Worm (Caenorhabditis elegans) whole organism, early embryonic: ENCODE data around the gene D2023.1.

Experiments used
- B0310.2 ChIP-seq: sonication (generic microtip); optimal IDR thresholded peaks from 2 replicates; lab custom pipeline; 2016; ENCODE audit warnings: mild to moderate bottlenecking, missing genetic modification characterization, missing compliant biosample characterization
- F13C5.2 ChIP-seq: sonication (generic microtip); optimal IDR thresholded peaks from 2 replicates; lab custom pipeline; 2017; ENCODE audit warnings: mild to moderate bottlenecking, missing genetic modification characterization, inconsistent platforms, missing compliant biosample characterization
- aly-1 ChIP-seq: sonication (generic microtip); optimal IDR thresholded peaks from 2 replicates; lab custom pipeline; 2016; ENCODE audit warnings: missing genetic modification characterization, missing compliant biosample characterization
- ama-1 ChIP-seq: fragments of 150-350 bp; optimal IDR thresholded peaks from 2 replicates; lab custom pipeline; 2014
- ceh-13 ChIP-seq: fragments of 200-800 bp; sonication (Bioruptor generic); optimal IDR thresholded peaks from 2 replicates; lab custom pipeline; 2018; ENCODE audit warnings: mild to moderate bottlenecking, missing genetic modification characterization, missing compliant biosample characterization
- ceh-36 ChIP-seq: sonication (generic microtip); optimal IDR thresholded peaks from 2 replicates; lab custom pipeline; 2016; ENCODE audit warnings: missing genetic modification characterization, inconsistent platforms, missing compliant biosample characterization
- ets-7 ChIP-seq: sonication (generic microtip); optimal IDR thresholded peaks from 2 replicates; lab custom pipeline; 2016; ENCODE audit warnings: missing genotype, missing genetic modification characterization, missing compliant biosample characterization
- flt-1 ChIP-seq: fragments of 200-800 bp; sonication (Bioruptor generic); IDR thresholded peaks from 2 replicates; pipeline ENCODE4 v1.3.6; 2022; ENCODE audit warnings: missing genetic modification characterization, missing compliant biosample characterization
- hmbx-1 ChIP-seq: sonication (generic microtip); optimal IDR thresholded peaks from 2 replicates; lab custom pipeline; 2016; ENCODE audit warnings: mild to moderate bottlenecking, missing genetic modification characterization, missing compliant biosample characterization
- hmg-4 ChIP-seq: fragments of 200-800 bp; sonication (Bioruptor generic); optimal IDR thresholded peaks from 2 replicates; lab custom pipeline; 2018; ENCODE audit warnings: mild to moderate bottlenecking, missing genetic modification characterization, missing compliant biosample characterization
- hnd-1 ChIP-seq: sonication (generic microtip); optimal IDR thresholded peaks from 2 replicates; lab custom pipeline; 2016; ENCODE audit warnings: missing genetic modification characterization, missing compliant biosample characterization
- pes-1 ChIP-seq: fragments of 200-800 bp; sonication (Bioruptor generic); IDR thresholded peaks from 2 replicates; pipeline ENCODE4 v1.3.6; 2022; ENCODE audit warnings: missing genetic modification reagents, missing genetic modification characterization, missing compliant biosample characterization
- scrt-1 ChIP-seq: fragments of 200-800 bp; sonication (Bioruptor generic); IDR thresholded peaks from 2 replicates; pipeline ENCODE4 v1.3.6; 2022; ENCODE audit warnings: missing genetic modification characterization, missing compliant biosample characterization
- sea-1 ChIP-seq: fragments of 200-800 bp; sonication (Bioruptor generic); conservative IDR thresholded peaks from 2 replicates; pipeline ENCODE4 v1.3.6; 2022; ENCODE audit warnings: missing genetic modification characterization, missing compliant biosample characterization
- tbx-11 ChIP-seq: fragments of 200-800 bp; sonication (Bioruptor generic); IDR thresholded peaks from 2 replicates; pipeline ENCODE4 v1.3.6; 2022; ENCODE audit warnings: missing genetic modification characterization, missing compliant biosample characterization
- tbx-37 ChIP-seq: fragments of 200-800 bp; sonication (Bioruptor generic); conservative IDR thresholded peaks from 2 replicates; pipeline ENCODE4 v1.3.6; 2022; ENCODE audit warnings: missing genetic modification reagents, missing genetic modification characterization, missing compliant biosample characterization
- tra-4 ChIP-seq: sonication (generic microtip); optimal IDR thresholded peaks from 2 replicates; lab custom pipeline; 2017; ENCODE audit warnings: missing genetic modification characterization, missing compliant biosample characterization

The D2023.1 gene

ce11 chrV:11815566-11815965 is 26.2 kb downstream of the D2023.1 start:
- no peak for TF ChIP-seq hmbx-1 (tag; lab: Kevin White, UChicago)
- no peak for TF ChIP-seq ceh-13
- TF ChIP-seq B0310.2 (tag; lab: Kevin White, UChicago), result no peak
- TF ChIP-seq tra-4 (tag; lab: Kevin White, UChicago), result no peak
- TF ChIP-seq scrt-1 (GFP tag; lab: Robert Waterston, UW), result no peak
- no peak for TF ChIP-seq ets-7 (tag; lab: Kevin White, UChicago)
- TF ChIP-seq ama-1 (lab: Kevin White, UChicago), result no peak
- TF ChIP-seq sea-1 (GFP tag; lab: Robert Waterston, UW), result no peak
- TF ChIP-seq tbx-11 (GFP tag; lab: Robert Waterston, UW), result no peak
- TF ChIP-seq tbx-37, result no peak
- TF ChIP-seq ceh-36 (tag; lab: Kevin White, UChicago), result no peak
- no peak for TF ChIP-seq hnd-1 (tag; lab: Kevin White, UChicago)
- TF ChIP-seq flt-1 (GFP tag; lab: Robert Waterston, UW), result no peak
- no peak for TF ChIP-seq aly-1 (tag; lab: Kevin White, UChicago)
- TF ChIP-seq F13C5.2 (tag; lab: Kevin White, UChicago), result no peak
- TF ChIP-seq hmg-4 (GFP tag; lab: Kevin White, UChicago), result no peak

- TF ChIP-seq ets-7 (tag; lab: Kevin White, UChicago) (no peak), ama-1 (lab: Kevin White, UChicago) (no peak), ceh-13 (no peak), B0310.2 (tag; lab: Kevin White, UChicago) (no peak), tbx-37 (no peak), hmg-4 (GFP tag; lab: Kevin White, UChicago) (no peak), ceh-36 (tag; lab: Kevin White, UChicago) (no peak), tbx-11 (GFP tag; lab: Robert Waterston, UW) (no peak), pes-1 (no peak), hmbx-1 (tag; lab: Kevin White, UChicago) (no peak), hnd-1 (tag; lab: Kevin White, UChicago) (no peak), aly-1 (tag; lab: Kevin White, UChicago) (no peak), flt-1 (GFP tag; lab: Robert Waterston, UW) (no peak), scrt-1 (GFP tag; lab: Robert Waterston, UW) (no peak), tra-4 (tag; lab: Kevin White, UChicago) (no peak), sea-1 (GFP tag; lab: Robert Waterston, UW) (no peak), F13C5.2 (tag; lab: Kevin White, UChicago) (no peak)
Observed at ce11 chrV:11817263-11817726, 27.9 kb downstream of the D2023.1 start.

- no peak for TF ChIP-seq hmg-4 (GFP tag; lab: Kevin White, UChicago)
- TF ChIP-seq pes-1, result no peak
- TF ChIP-seq B0310.2 (tag; lab: Kevin White, UChicago), result no peak
- no peak for TF ChIP-seq ama-1 (lab: Kevin White, UChicago)
- TF ChIP-seq tbx-11 (GFP tag; lab: Robert Waterston, UW), result no peak
- no peak for TF ChIP-seq scrt-1 (GFP tag; lab: Robert Waterston, UW)
- no peak for TF ChIP-seq aly-1 (tag; lab: Kevin White, UChicago)
- no peak for TF ChIP-seq sea-1 (GFP tag; lab: Robert Waterston, UW)
- TF ChIP-seq flt-1 (GFP tag; lab: Robert Waterston, UW), result no peak
- TF ChIP-seq hmbx-1 (tag; lab: Kevin White, UChicago), result no peak
- TF ChIP-seq tra-4 (tag; lab: Kevin White, UChicago), result no peak
- TF ChIP-seq ceh-36 (tag; lab: Kevin White, UChicago), result no peak
Observed at ce11 chrV:11818064-11818463, 28.7 kb downstream of the D2023.1 start.

ce11 chrV:11818786-11819185 is 29.4 kb downstream of the D2023.1 start:
- TF ChIP-seq F13C5.2 (tag; lab: Kevin White, UChicago) (no peak), hmbx-1 (tag; lab: Kevin White, UChicago) (no peak), aly-1 (tag; lab: Kevin White, UChicago) (no peak), tra-4 (tag; lab: Kevin White, UChicago) (no peak), sea-1 (GFP tag; lab: Robert Waterston, UW) (no peak), B0310.2 (tag; lab: Kevin White, UChicago) (no peak), pes-1 (no peak), scrt-1 (GFP tag; lab: Robert Waterston, UW) (no peak), flt-1 (GFP tag; lab: Robert Waterston, UW) (no peak), ama-1 (lab: Kevin White, UChicago) (no peak), ceh-36 (tag; lab: Kevin White, UChicago) (no peak), tbx-37 (no peak), ets-7 (tag; lab: Kevin White, UChicago) (no peak), ceh-13 (no peak), tbx-11 (GFP tag; lab: Robert Waterston, UW) (no peak), hnd-1 (tag; lab: Kevin White, UChicago) (no peak), hmg-4 (GFP tag; lab: Kevin White, UChicago) (no peak)

ce11 chrV:11819451-11819850 is 30.1 kb downstream of the D2023.1 start:
- no peak for TF ChIP-seq flt-1 (GFP tag; lab: Robert Waterston, UW)
- TF ChIP-seq ceh-13, result no peak
- TF ChIP-seq ama-1 (lab: Kevin White, UChicago), result no peak
- no peak for TF ChIP-seq tbx-11 (GFP tag; lab: Robert Waterston, UW)
- no peak for TF ChIP-seq hmbx-1 (tag; lab: Kevin White, UChicago)
- TF ChIP-seq sea-1 (GFP tag; lab: Robert Waterston, UW), result no peak

- no peak for TF ChIP-seq ceh-36 (tag; lab: Kevin White, UChicago)
- no peak for TF ChIP-seq tra-4 (tag; lab: Kevin White, UChicago)
- TF ChIP-seq tbx-37, result no peak
- no peak for TF ChIP-seq ama-1 (lab: Kevin White, UChicago)
- TF ChIP-seq aly-1 (tag; lab: Kevin White, UChicago), result no peak
Observed at ce11 chrV:11820551-11820950, 31.2 kb downstream of the D2023.1 start.

ce11 chrV:11822461-11822939 is 33.1 kb downstream of the D2023.1 start, which contains the start of gene pyc-1:
pyc-1 (minus strand) TSS chrV:11822529.
- TF ChIP-seq sea-1 (GFP tag; lab: Robert Waterston, UW) (no peak), ceh-36 (tag; lab: Kevin White, UChicago) (no peak), flt-1 (GFP tag; lab: Robert Waterston, UW) (no peak), aly-1 (tag; lab: Kevin White, UChicago) (no peak), B0310.2 (tag; lab: Kevin White, UChicago) (no peak), ama-1 (lab: Kevin White, UChicago) (no peak), tra-4 (tag; lab: Kevin White, UChicago) (no peak), pes-1 (no peak)
